Fruit fly (Drosophila melanogaster) Kc167 (cell line): ENCODE measurements around the gene Desat2.

Experiments
- Myc ChIP-seq: fragments of >200 bp; optimal IDR thresholded peaks from 2 replicates; lab custom pipeline; 2017; ENCODE audit warnings: missing external identifiers
- Sin3A ChIP-seq: fragments of >200 bp; optimal IDR thresholded peaks from 2 replicates; lab custom pipeline; 2018; ENCODE audit warnings: missing external identifiers
- insv ChIP-seq: fragments of >200 bp; optimal IDR thresholded peaks from 3 replicates; lab custom pipeline; 2018; ENCODE audit warnings: missing external identifiers
- psq ChIP-seq: fragments of >200 bp; optimal IDR thresholded peaks from 2 replicates; lab custom pipeline; 2017; ENCODE audit warnings: missing external identifiers
- ttk ChIP-seq: sonication (Bioruptor generic); optimal IDR thresholded peaks from 2 replicates; lab custom pipeline; 2017; ENCODE audit warnings: missing external identifiers

DNA sequence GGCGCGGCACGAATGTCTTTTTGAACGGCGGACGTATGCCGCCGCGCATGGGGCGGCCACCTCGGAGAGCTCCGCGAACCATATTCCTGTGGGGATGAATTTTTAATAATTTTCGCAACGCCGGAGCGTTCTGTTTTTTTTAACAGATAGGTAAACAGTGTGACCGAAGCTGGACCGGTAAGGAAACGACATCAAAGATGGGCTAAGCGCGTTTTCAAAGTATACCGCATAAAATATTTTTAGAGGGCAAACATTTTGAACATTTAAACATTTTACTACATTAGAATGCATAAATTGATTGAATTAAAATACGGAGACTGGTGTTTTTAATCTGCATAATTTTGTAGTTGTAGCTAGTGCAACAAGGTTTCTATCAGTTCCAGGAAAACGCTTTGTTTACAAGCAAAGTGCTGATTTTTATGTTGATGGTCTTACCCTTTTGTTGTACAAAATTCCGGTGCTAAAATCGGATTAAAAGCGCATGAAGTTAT lies 6.9 kb upstream of the Desat2 start, which contains the start of the genes CG5641 and CG5245:
- no peak for TF ChIP-seq ttk (lab: Kevin White, UChicago)
- no peak for TF ChIP-seq Myc (lab: Kevin White, UChicago)
- TF ChIP-seq insv (lab: Kevin White, UChicago), result no peak
- no peak for TF ChIP-seq psq
- TF ChIP-seq Sin3A (lab: Kevin White, UChicago), result no peak
